Fruit fly (Drosophila melanogaster): ENCODE results near the gene Tsp33B.

dm6 chr2L:11823470-11824162, 31.5 kb upstream of the Tsp33B start:
- TF ChIP-seq gl (tag; optimal IDR thresholded peaks at IDR 0.05) (no peak), rn (GFP tag; IDR thresholded peaks at IDR 0.05) (no peak)
